1 fruit fly cellular context compared by ENCODE assay signal in genomic region chr3R:8886772-8887367, dm6.
TF ChIP-seq lines count a peak whose summit lies in the region.

No protein-coding gene starts in this region.

TF ChIP-seq in whole organism, embryonic, 481 proteins besides CTCF, POLR2A, EP300 and RAD21 (continued from another document):
- 0 out of 3 replicates have a peak, but pooled peaks have one; percentile 29 for TF ChIP-seq CG11695 (GFP tag; IDR thresholded peaks at IDR 0.05; lab: Robert Waterston, UW)
- TF ChIP-seq pnt (GFP tag; optimal IDR thresholded peaks at IDR 0.05; lab: Kevin White, UChicago): peak; percentile 57
- TF ChIP-seq Fer1 (GFP tag; optimal IDR thresholded peaks at IDR 0.05; lab: Kevin White, UChicago): no peak
- no peak for TF ChIP-seq tll (GFP tag; optimal IDR thresholded peaks at IDR 0.05; lab: Kevin White, UChicago)
- TF ChIP-seq CG15073 (GFP tag; optimal IDR thresholded peaks at IDR 0.05; lab: Kevin White, UChicago): no peak
- peak; percentile 51; the same call in 1 of the 2 replicates for TF ChIP-seq Ptx1 (GFP tag; IDR thresholded peaks at IDR 0.05; lab: Robert Waterston, UW)
- peak; percentile 49 for TF ChIP-seq CG30403 (GFP tag; optimal IDR thresholded peaks at IDR 0.05; lab: Kevin White, UChicago)
- TF ChIP-seq lbe (GFP tag; optimal IDR thresholded peaks at IDR 0.05; lab: Kevin White, UChicago): peak; percentile 30
- TF ChIP-seq CG18764 (GFP tag; optimal IDR thresholded peaks at IDR 0.05; lab: Kevin White, UChicago): no peak
- TF ChIP-seq p53 (GFP tag; optimal IDR thresholded peaks at IDR 0.05; lab: Kevin White, UChicago): peak; percentile 18
- no peak for TF ChIP-seq gt (GFP tag; IDR thresholded peaks at IDR 0.05; lab: Robert Waterston, UW)
- TF ChIP-seq CG9932 (GFP tag; IDR thresholded peaks at IDR 0.05; lab: Robert Waterston, UW): no peak
- no peak for TF ChIP-seq Nf-YB (GFP tag; optimal IDR thresholded peaks at IDR 0.05; lab: Kevin White, UChicago)
- peak; percentile 30 for TF ChIP-seq oc (tag; optimal IDR thresholded peaks at IDR 0.05; lab: Kevin White, UChicago)
- TF ChIP-seq disco-r (GFP tag; optimal IDR thresholded peaks at IDR 0.05; lab: Kevin White, UChicago): no peak
- peak; percentile 70 for TF ChIP-seq CG18262 (tag; optimal IDR thresholded peaks at IDR 0.05; lab: Kevin White, UChicago)
- peak; percentile 78 for TF ChIP-seq Med (GFP tag; lab: Kevin White, UChicago)
- TF ChIP-seq CG10543 (GFP tag; optimal IDR thresholded peaks at IDR 0.05; lab: Kevin White, UChicago): no peak
- no peak for TF ChIP-seq cato (GFP tag; optimal IDR thresholded peaks at IDR 0.05; lab: Kevin White, UChicago; ENCODE audit: borderline replicate concordance)
- 0 out of 2 replicates have a peak, but pooled peaks have one; percentile 33 for TF ChIP-seq HLH3B (GFP tag; IDR thresholded peaks at IDR 0.05; lab: Robert Waterston, UW)
- no peak for TF ChIP-seq nau (GFP tag; optimal IDR thresholded peaks at IDR 0.05; lab: Kevin White, UChicago)
- no peak for TF ChIP-seq CG17385 (GFP tag; optimal IDR thresholded peaks at IDR 0.05; lab: Kevin White, UChicago)
- no peak for TF ChIP-seq B-H2 (GFP tag; optimal IDR thresholded peaks at IDR 0.05; lab: Kevin White, UChicago)
- peak; percentile 66 for TF ChIP-seq gem (tag; optimal IDR thresholded peaks at IDR 0.05; lab: Kevin White, UChicago)
- peak; percentile 36 for TF ChIP-seq corto (GFP tag; optimal IDR thresholded peaks at IDR 0.05; lab: Kevin White, UChicago)
- no peak for TF ChIP-seq ro (GFP tag; IDR thresholded peaks at IDR 0.05; lab: Robert Waterston, UW)
- no peak for TF ChIP-seq pb (GFP tag; optimal IDR thresholded peaks at IDR 0.05; lab: Kevin White, UChicago)
- no peak for TF ChIP-seq gsb (GFP tag; IDR thresholded peaks at IDR 0.05; lab: Robert Waterston, UW)
- TF ChIP-seq Poxn (GFP tag; IDR thresholded peaks at IDR 0.05; lab: Robert Waterston, UW): no peak
- TF ChIP-seq CG1647 (GFP tag; optimal IDR thresholded peaks at IDR 0.05; lab: Kevin White, UChicago): no peak
- peak; percentile 32 for TF ChIP-seq Ssrp (tag; optimal IDR thresholded peaks at IDR 0.05; lab: Kevin White, UChicago)
- TF ChIP-seq CG17361 (GFP tag; IDR thresholded peaks at IDR 0.05; lab: Robert Waterston, UW): 0 out of 3 replicates have a peak, but pooled peaks have one; percentile 45
- TF ChIP-seq lov (optimal IDR thresholded peaks at IDR 0.05; lab: Kevin White, UChicago): no peak
- TF ChIP-seq lov (GFP tag; IDR thresholded peaks at IDR 0.05; lab: Robert Waterston, UW): no peak
- 0 out of 2 replicates have a peak, but pooled peaks have one; percentile 12 for TF ChIP-seq CG1024 (GFP tag; IDR thresholded peaks at IDR 0.05; lab: Robert Waterston, UW)
- peak; percentile 62 for TF ChIP-seq CG2678 (tag; optimal IDR thresholded peaks at IDR 0.05; lab: Kevin White, UChicago)
- TF ChIP-seq CG11504 (tag; optimal IDR thresholded peaks at IDR 0.05; lab: Kevin White, UChicago): peak; percentile 61
- peak; percentile 30 for TF ChIP-seq grau (tag; optimal IDR thresholded peaks at IDR 0.05; lab: Kevin White, UChicago)
- no peak for TF ChIP-seq her (GFP tag; optimal IDR thresholded peaks at IDR 0.05; lab: Kevin White, UChicago)
- peak; percentile 56 for TF ChIP-seq CG15696 (tag; optimal IDR thresholded peaks at IDR 0.05; lab: Kevin White, UChicago)
- TF ChIP-seq tap (tag; optimal IDR thresholded peaks at IDR 0.05; lab: Kevin White, UChicago): peak; percentile 32
- no peak for TF ChIP-seq Nf-YA (GFP tag; IDR thresholded peaks at IDR 0.05; lab: Robert Waterston, UW)
- TF ChIP-seq ftz-f1 (GFP tag; optimal IDR thresholded peaks at IDR 0.05; lab: Kevin White, UChicago): no peak
- peak; percentile 9 for TF ChIP-seq Abd-B (GFP tag; optimal IDR thresholded peaks at IDR 0.05; lab: Kevin White, UChicago)
- no peak for TF ChIP-seq CG15269 (tag; optimal IDR thresholded peaks at IDR 0.05; lab: Kevin White, UChicago)
- TF ChIP-seq Hsf (GFP tag; optimal IDR thresholded peaks at IDR 0.05; lab: Kevin White, UChicago): peak; percentile 32
- TF ChIP-seq exex (tag; optimal IDR thresholded peaks at IDR 0.05; lab: Kevin White, UChicago): no peak
- TF ChIP-seq CG18599 (GFP tag; optimal IDR thresholded peaks at IDR 0.05; lab: Kevin White, UChicago): peak; percentile 29
- TF ChIP-seq pum (GFP tag; optimal IDR thresholded peaks at IDR 0.05; lab: Kevin White, UChicago): peak; percentile 43
- TF ChIP-seq CG14965 (GFP tag; optimal IDR thresholded peaks at IDR 0.05; lab: Kevin White, UChicago; ENCODE audit: borderline replicate concordance): no peak
- peak; percentile 49 for TF ChIP-seq CG4424 (GFP tag; optimal IDR thresholded peaks at IDR 0.05; lab: Kevin White, UChicago)
- TF ChIP-seq NK7.1 (GFP tag; optimal IDR thresholded peaks at IDR 0.05; lab: Kevin White, UChicago): no peak
- TF ChIP-seq D (optimal IDR thresholded peaks at IDR 0.05; lab: Kevin White, UChicago): no peak
- TF ChIP-seq D (GFP tag; optimal IDR thresholded peaks at IDR 0.05; lab: Kevin White, UChicago): peak; percentile 14
- no peak for TF ChIP-seq Dref (GFP tag; IDR thresholded peaks at IDR 0.05; lab: Robert Waterston, UW)
- TF ChIP-seq prd (optimal IDR thresholded peaks at IDR 0.05; lab: Kevin White, UChicago): no peak
- TF ChIP-seq prd (GFP tag; IDR thresholded peaks at IDR 0.05; lab: Robert Waterston, UW): peak; percentile 72; the same call in 1 of the 3 replicates
- no peak for TF ChIP-seq Taf1 (GFP tag; IDR thresholded peaks at IDR 0.05; lab: Robert Waterston, UW)
- TF ChIP-seq zfh1 (GFP tag; IDR thresholded peaks at IDR 0.05; lab: Robert Waterston, UW): peak; percentile 42; the same call in 1 of the 3 replicates
- TF ChIP-seq salm (tag; optimal IDR thresholded peaks at IDR 0.05; lab: Kevin White, UChicago): no peak
- TF ChIP-seq Hey (tag; optimal IDR thresholded peaks at IDR 0.05; lab: Kevin White, UChicago): no peak
- no peak for TF ChIP-seq chn (GFP tag; optimal IDR thresholded peaks at IDR 0.05; lab: Kevin White, UChicago)
- TF ChIP-seq CG34422 (GFP tag; IDR thresholded peaks at IDR 0.05; lab: Robert Waterston, UW): no peak
- TF ChIP-seq lilli (GFP tag; optimal IDR thresholded peaks at IDR 0.05; lab: Kevin White, UChicago): peak; percentile 3
- no peak for TF ChIP-seq ssp (GFP tag; IDR thresholded peaks at IDR 0.05; lab: Robert Waterston, UW)
- no peak for TF ChIP-seq CG1233 (GFP tag; optimal IDR thresholded peaks at IDR 0.05; lab: Kevin White, UChicago)
- no peak for TF ChIP-seq CG11398 (GFP tag; optimal IDR thresholded peaks at IDR 0.05; lab: Kevin White, UChicago)
- no peak for TF ChIP-seq Atf6 (GFP tag; IDR thresholded peaks at IDR 0.05; lab: Robert Waterston, UW)
- TF ChIP-seq CG7556 (GFP tag; optimal IDR thresholded peaks at IDR 0.05; lab: Kevin White, UChicago): peak; percentile 1
- TF ChIP-seq h (optimal IDR thresholded peaks at IDR 0.05; lab: Kevin White, UChicago): no peak
- TF ChIP-seq Deaf1 (tag; optimal IDR thresholded peaks at IDR 0.05; lab: Kevin White, UChicago): no peak
- no peak for TF ChIP-seq CG10431 (GFP tag; optimal IDR thresholded peaks at IDR 0.05; lab: Kevin White, UChicago)
- TF ChIP-seq CG6689 (GFP tag; IDR thresholded peaks at IDR 0.05; lab: Robert Waterston, UW): peak; percentile 56
- no peak for TF ChIP-seq CG32772 (GFP tag; IDR thresholded peaks at IDR 0.05; lab: Robert Waterston, UW)
- no peak for TF ChIP-seq eyg (GFP tag; optimal IDR thresholded peaks at IDR 0.05; lab: Kevin White, UChicago)
- peak; percentile 50 for TF ChIP-seq Camta (GFP tag; optimal IDR thresholded peaks at IDR 0.05; lab: Kevin White, UChicago)
- no peak for TF ChIP-seq bowl (GFP tag; IDR thresholded peaks at IDR 0.05; lab: Robert Waterston, UW)
- TF ChIP-seq Atf3 (GFP tag; optimal IDR thresholded peaks at IDR 0.05; lab: Kevin White, UChicago): no peak
- no peak for TF ChIP-seq sug (tag; optimal IDR thresholded peaks at IDR 0.05; lab: Kevin White, UChicago)
- TF ChIP-seq CG30020 (tag; optimal IDR thresholded peaks at IDR 0.05; lab: Kevin White, UChicago): no peak
- peak; percentile 48 for TF ChIP-seq nmo (GFP tag; optimal IDR thresholded peaks at IDR 0.05; lab: Kevin White, UChicago)
- no peak for TF ChIP-seq emc (GFP tag; optimal IDR thresholded peaks at IDR 0.05; lab: Kevin White, UChicago)
- no peak for TF ChIP-seq CG2120 (GFP tag; optimal IDR thresholded peaks at IDR 0.05; lab: Kevin White, UChicago)
- TF ChIP-seq Ets65A (GFP tag; lab: Kevin White, UChicago): peak; percentile 7
- peak; percentile 83 for TF ChIP-seq Xrp1 (GFP tag; IDR thresholded peaks at IDR 0.05; lab: Robert Waterston, UW)
- peak; percentile 21 for TF ChIP-seq zf30C (GFP tag; optimal IDR thresholded peaks at IDR 0.05; lab: Kevin White, UChicago)
- TF ChIP-seq unpg (GFP tag; optimal IDR thresholded peaks at IDR 0.05; lab: Kevin White, UChicago): peak; percentile 43
- peak; percentile 59 for TF ChIP-seq CG31441 (GFP tag; IDR thresholded peaks at IDR 0.05; lab: Robert Waterston, UW)
- TF ChIP-seq nerfin-1 (tag; optimal IDR thresholded peaks at IDR 0.05; lab: Kevin White, UChicago): peak; percentile 49
- no peak for TF ChIP-seq ttk (GFP tag; IDR thresholded peaks at IDR 0.05; lab: Robert Waterston, UW)
- TF ChIP-seq Bdp1 (GFP tag; optimal IDR thresholded peaks at IDR 0.05; lab: Kevin White, UChicago): no peak
